Worm (Caenorhabditis elegans) whole organism, L4 larva: ENCODE data around the gene srxa-8.

Experiments
- F49E8.2 ChIP-seq: sonication (generic microtip); optimal IDR thresholded peaks from 2 replicates; lab custom pipeline; 2016; ENCODE audit warnings: missing compliant biosample characterization, mild to moderate bottlenecking, missing genetic modification characterization, borderline replicate concordance
- R02D3.7 ChIP-seq: fragments of 150-350 bp; sonication (generic microtip); optimal IDR thresholded peaks from 3 replicates; lab custom pipeline; 2014; ENCODE audit warnings: missing biosample characterization, missing genetic modification characterization
- T20F7.1 ChIP-seq: fragments of 200-800 bp; sonication (Bioruptor generic); optimal IDR thresholded peaks from 2 replicates; lab custom pipeline; 2018; ENCODE audit warnings: mild to moderate bottlenecking, missing genetic modification characterization, missing compliant biosample characterization
- T26A8.4 ChIP-seq: fragments of 200-800 bp; sonication (Bioruptor generic); IDR thresholded peaks from 2 replicates; pipeline ENCODE4 v1.3.6; 2022; ENCODE audit warnings: missing genetic modification characterization, missing compliant biosample characterization
- Y5F2A.4 ChIP-seq: fragments of 200-800 bp; sonication (Bioruptor generic); optimal IDR thresholded peaks from 2 replicates; lab custom pipeline; 2018; ENCODE audit warnings: mild to moderate bottlenecking, missing genetic modification characterization, missing compliant biosample characterization
- ZK337.2 ChIP-seq: fragments of 200-800 bp; sonication (Bioruptor generic); IDR thresholded peaks from 2 replicates; pipeline ENCODE4 v1.3.6; 2022; ENCODE audit warnings: missing genetic modification reagents, missing genetic modification characterization, missing compliant biosample characterization
- ZK546.5 ChIP-seq, 2 experiments: sonication (generic microtip); optimal IDR thresholded peaks; 2 replicates each; lab custom pipeline; 2017; ENCODE audit warnings: missing biosample characterization in 2 of 2, missing genetic modification characterization in 2 of 2
- aha-1 ChIP-seq: fragments of 150-350 bp; peaks from one replicate; lab custom pipeline; 2014; ENCODE audit warnings: missing biosample characterization, missing genetic modification characterization
- aly-2 ChIP-seq: sonication (generic microtip); optimal IDR thresholded peaks from 2 replicates; lab custom pipeline; 2018; ENCODE audit warnings: missing biosample characterization, missing genetic modification characterization
- arid-1 ChIP-seq: fragments of 200-800 bp; sonication (Bioruptor generic); conservative IDR thresholded peaks from 2 replicates; pipeline ENCODE4 v1.3.6; 2022; ENCODE audit warnings: missing genetic modification reagents, missing genetic modification characterization, missing compliant biosample characterization
- attf-4 ChIP-seq: sonication (generic microtip); optimal IDR thresholded peaks from 3 replicates; lab custom pipeline; 2017; ENCODE audit warnings: missing biosample characterization, missing genetic modification characterization
- ceh-20 ChIP-seq: fragments of 200-800 bp; sonication (Bioruptor generic); IDR thresholded peaks from 2 replicates; pipeline ENCODE4 v1.3.6; 2022; ENCODE audit warnings: missing genetic modification reagents, missing genetic modification characterization, missing compliant biosample characterization
- dmd-6 ChIP-seq: fragments of 200-800 bp; sonication (Bioruptor generic); IDR thresholded peaks from 2 replicates; pipeline ENCODE4 v1.3.6; 2022; ENCODE audit warnings: missing genetic modification reagents, missing genetic modification characterization, missing compliant biosample characterization
- dmd-8 ChIP-seq: fragments of 200-800 bp; sonication (Bioruptor generic); IDR thresholded peaks from 2 replicates; pipeline ENCODE4 v1.3.6; 2022; ENCODE audit warnings: missing genetic modification characterization, missing compliant biosample characterization
- dve-1 ChIP-seq: sonication (generic microtip); optimal IDR thresholded peaks from 2 replicates; lab custom pipeline; 2017; ENCODE audit warnings: antibody characterized with exemption, mild to moderate bottlenecking, missing genetic modification characterization, missing compliant biosample characterization; ENCODE audit not compliant: insufficient read depth
- gei-8 ChIP-seq: fragments of 200-800 bp; sonication (Bioruptor generic); optimal IDR thresholded peaks from 2 replicates; lab custom pipeline; 2018; ENCODE audit warnings: mild to moderate bottlenecking, missing genetic modification characterization, missing compliant biosample characterization
- hif-1 ChIP-seq, 2 experiments: sonication (generic microtip); optimal IDR thresholded peaks; 2 replicates each; lab custom pipeline; 2016 to 2017; ENCODE audit warnings: missing compliant biosample characterization in 2 of 2, missing genetic modification characterization in 2 of 2, missing genetic modification reagents in 2 of 2, missing genotype in 2 of 2, mild to moderate bottlenecking in 1 of 2
- hlh-11 ChIP-seq: fragments of 200-800 bp; sonication (Bioruptor generic); optimal IDR thresholded peaks from 2 replicates; lab custom pipeline; 2018; ENCODE audit warnings: mild to moderate bottlenecking, missing genetic modification characterization, missing compliant biosample characterization
- hlh-30 ChIP-seq: sonication (generic microtip); optimal IDR thresholded peaks from 2 replicates; lab custom pipeline; 2017; ENCODE audit warnings: antibody characterized with exemption, mild to moderate bottlenecking, missing genetic modification characterization, missing compliant biosample characterization; ENCODE audit not compliant: insufficient read depth
- lim-7 ChIP-seq: fragments of 200-800 bp; sonication (Bioruptor generic); IDR thresholded peaks from 2 replicates; pipeline ENCODE4 v1.3.6; 2022; ENCODE audit warnings: missing genetic modification characterization, missing compliant biosample characterization
- lin-39 ChIP-seq: fragments of 150-350 bp; optimal IDR thresholded peaks from 2 replicates; lab custom pipeline; 2014; ENCODE audit warnings: missing biosample characterization, missing genetic modification reagents, missing genetic modification characterization
- mdl-1 ChIP-seq, 2 experiments: fragments of 150-350 bp in 1 of 2; sonication (generic microtip) in 1 of 2; optimal IDR thresholded peaks; 2 replicates each; lab custom pipeline; 2014 to 2017; ENCODE audit warnings: missing biosample characterization in 2 of 2, missing genetic modification characterization in 2 of 2
- mes-2 ChIP-seq: sonication (generic microtip); optimal IDR thresholded peaks from 2 replicates; lab custom pipeline; 2016; ENCODE audit warnings: missing genotype, mild to moderate bottlenecking, missing genetic modification characterization, missing compliant biosample characterization; ENCODE audit not compliant: poor library complexity, severe bottlenecking
- mxl-3 ChIP-seq: fragments of 200-800 bp; sonication (Bioruptor generic); optimal IDR thresholded peaks from 2 replicates; lab custom pipeline; 2018; ENCODE audit warnings: mild to moderate bottlenecking, missing genetic modification characterization, missing compliant biosample characterization
- nhr-102 ChIP-seq: sonication (generic microtip); optimal IDR thresholded peaks from 2 replicates; lab custom pipeline; 2016; ENCODE audit warnings: mild to moderate bottlenecking, missing genetic modification characterization, moderate library complexity, missing compliant biosample characterization
- nhr-111 ChIP-seq: fragments of 200-800 bp; sonication (Bioruptor generic); optimal IDR thresholded peaks from 2 replicates; lab custom pipeline; 2018; ENCODE audit warnings: mild to moderate bottlenecking, missing genetic modification characterization, missing compliant biosample characterization
- nhr-25 ChIP-seq: sonication (generic microtip); optimal IDR thresholded peaks from 2 replicates; lab custom pipeline; 2017; ENCODE audit warnings: missing genetic modification characterization, mild to moderate bottlenecking, missing compliant biosample characterization, antibody characterized with exemption, moderate library complexity, borderline replicate concordance; ENCODE audit not compliant: insufficient read depth
- nhr-28 ChIP-seq: fragments of 150-350 bp; optimal IDR thresholded peaks from 2 replicates; lab custom pipeline; 2014; ENCODE audit warnings: missing biosample characterization, missing genetic modification characterization
- nhr-48 ChIP-seq: sonication (generic microtip); optimal IDR thresholded peaks from 2 replicates; lab custom pipeline; 2016; ENCODE audit warnings: mild to moderate bottlenecking, missing genetic modification characterization, missing compliant biosample characterization
- nhr-76 ChIP-seq: fragments of 150-350 bp; optimal IDR thresholded peaks from 2 replicates; lab custom pipeline; 2014; ENCODE audit warnings: missing biosample characterization, missing genetic modification characterization
- nhr-77 ChIP-seq: fragments of 150-350 bp; optimal IDR thresholded peaks from 2 replicates; lab custom pipeline; 2014; ENCODE audit warnings: missing biosample characterization, missing genetic modification characterization
- php-3 ChIP-seq: fragments of 200-800 bp; sonication (Bioruptor generic); IDR thresholded peaks from 2 replicates; pipeline ENCODE4 v1.3.6; 2022; ENCODE audit warnings: missing genetic modification reagents, missing genetic modification characterization, missing compliant biosample characterization
- pqm-1 ChIP-seq: sonication (generic microtip); optimal IDR thresholded peaks from 2 replicates; lab custom pipeline; 2017; ENCODE audit warnings: missing biosample characterization, missing genetic modification characterization
- rbr-2 ChIP-seq: sonication (generic microtip); optimal IDR thresholded peaks from 2 replicates; lab custom pipeline; 2016; ENCODE audit warnings: missing genotype, missing genetic modification characterization, missing compliant biosample characterization
- spr-3 ChIP-seq: fragments of 200-800 bp; sonication (Bioruptor generic); optimal IDR thresholded peaks from 2 replicates; lab custom pipeline; 2018; ENCODE audit warnings: mild to moderate bottlenecking, missing genetic modification characterization, missing compliant biosample characterization
- unc-39 ChIP-seq: sonication (generic microtip); optimal IDR thresholded peaks from 2 replicates; lab custom pipeline; 2017; ENCODE audit warnings: missing biosample characterization, missing genetic modification characterization
- unc-62 ChIP-seq, 3 experiments: fragments of 150-350 bp in 1 of 3; sonication (generic microtip); optimal IDR thresholded peaks in 2 of 3; peaks in 1 of 3; 1 replicate in 1 of 3; 2 replicates in 2 of 3; lab custom pipeline; 2014 to 2017; ENCODE audit warnings: missing biosample characterization in 3 of 3, missing genetic modification characterization in 3 of 3, missing genetic modification reagents in 3 of 3, missing genotype in 1 of 3
- zfp-2 ChIP-seq: sonication (generic microtip); optimal IDR thresholded peaks from 2 replicates; lab custom pipeline; 2016; ENCODE audit warnings: mild to moderate bottlenecking, missing genetic modification characterization, missing compliant biosample characterization
- zfp-3 ChIP-seq: fragments of 200-800 bp; sonication (Bioruptor generic); conservative IDR thresholded peaks from 2 replicates; pipeline ENCODE4 v1.3.6; 2022; ENCODE audit warnings: missing genetic modification reagents, missing genetic modification characterization, missing compliant biosample characterization

Gene srxa-8

DNA sequence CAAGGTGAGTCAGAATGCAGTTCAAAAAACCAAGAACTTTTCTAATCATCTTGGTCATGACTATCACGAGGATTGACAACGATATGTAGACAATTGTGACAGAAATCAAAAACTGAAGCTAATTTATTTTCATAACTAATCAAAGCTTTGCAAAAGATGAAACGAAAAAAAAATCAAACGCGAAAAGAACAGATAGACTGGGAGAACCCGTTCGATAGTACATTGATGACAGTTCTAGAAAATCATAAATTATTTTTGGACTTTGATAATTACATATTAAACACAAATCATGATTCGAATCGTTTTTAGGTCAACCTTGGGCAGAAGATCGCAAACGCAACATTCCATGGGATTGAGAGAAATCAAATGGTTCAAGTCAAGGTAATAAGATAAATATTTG, 16.4 kb upstream of the srxa-8 start:
- TF ChIP-seq hlh-30 (peak; percentile 67), mes-2 (tag; lab: Kevin White, UChicago) (no peak), zfp-3 (no peak), nhr-48 (tag; lab: Kevin White, UChicago) (peak; percentile 53), ZK337.2 (GFP tag; lab: Robert Waterston, UW) (no peak), mdl-1 (tag; optimal IDR thresholded peaks at IDR 0.05; lab: Kevin White, UChicago) (peak in 1 of 2 experiments; percentile 72), pqm-1 (tag; lab: Kevin White, UChicago) (no peak), nhr-28 (peak; percentile 76), dmd-8 (GFP tag; lab: Robert Waterston, UW) (no peak), mxl-3 (GFP tag; lab: Kevin White, UChicago) (no peak), nhr-25 (peak; percentile 72), unc-62 (GFP tag; optimal IDR thresholded peaks at IDR 0.05 in 1 of 2; lab: Kevin White, UChicago) (peak in 1 of 2 experiments; percentile 98), unc-62 (tag; optimal IDR thresholded peaks at IDR 0.05; lab: Kevin White, UChicago) (no peak), ceh-20 (GFP tag; lab: Robert Waterston, UW) (peak; percentile 58), attf-4 (tag; lab: Kevin White, UChicago) (no peak), hlh-11 (tag; lab: Kevin White, UChicago) (peak; percentile 33), aha-1 (tag; lab: Kevin White, UChicago) (no peak)

DNA sequence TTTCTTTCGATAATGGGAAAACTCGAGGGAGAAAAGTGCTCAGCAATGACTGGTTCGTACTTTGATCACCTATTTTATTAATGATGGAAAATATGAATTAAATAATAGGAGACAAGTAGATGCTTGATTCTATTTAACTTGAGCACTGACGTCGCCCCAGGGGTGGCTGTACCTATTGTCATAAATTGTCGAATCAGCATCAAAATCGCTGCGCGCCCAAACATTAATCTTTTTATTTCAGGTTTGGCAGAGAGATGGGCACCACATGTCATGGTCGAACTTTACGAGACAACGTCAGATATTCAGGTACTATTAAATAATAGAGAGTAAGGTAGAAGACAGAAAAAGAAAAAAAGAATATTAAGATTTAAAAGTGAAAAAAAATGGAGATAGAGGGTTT, 15.7 kb upstream of the srxa-8 start:
- TF ChIP-seq aly-2 (tag; lab: Kevin White, UChicago) = no peak
- peak; percentile 8; the same call in 1 of the 2 replicates for TF ChIP-seq ceh-20 (GFP tag; lab: Robert Waterston, UW)
- TF ChIP-seq R02D3.7 = no peak
- no peak for TF ChIP-seq rbr-2 (tag; lab: Kevin White, UChicago)
- TF ChIP-seq aha-1 (tag; lab: Kevin White, UChicago) = peak; percentile 96

ce11 chrX:13323697-13324096, 15.1 kb upstream of the srxa-8 start:
- TF ChIP-seq php-3 (peak; percentile 56; the same call in 1 of the 2 replicates), arid-1 (GFP tag; lab: Robert Waterston, UW) (no peak), nhr-76 (no peak), nhr-77 (tag; lab: Kevin White, UChicago) (no peak)

DNA sequence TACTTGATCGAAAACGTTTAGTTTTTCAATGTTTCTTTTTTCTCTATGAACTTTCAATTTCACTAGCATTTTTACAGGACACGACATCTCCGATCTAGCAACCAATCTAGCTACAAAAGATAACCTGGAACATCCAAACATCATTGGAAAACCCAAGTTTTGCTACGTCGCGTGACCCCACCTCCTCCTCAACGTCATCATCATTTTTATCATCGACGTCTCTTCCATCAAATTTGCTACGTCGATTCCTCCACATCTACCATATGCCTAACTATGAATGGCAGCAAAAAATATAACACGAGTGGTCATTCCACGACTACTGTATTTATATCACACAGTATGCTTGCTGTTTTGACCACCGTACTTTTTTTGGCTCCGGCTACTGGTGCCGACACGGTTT, 14.2 kb upstream of the srxa-8 start, which contains the start of gene F46G10.2:
Gene F46G10.2, plus strand, starts transcription at position 78 of the 400 bp plus-strand sequence.
- TF ChIP-seq lin-39 (no peak), T26A8.4 (GFP tag; lab: Robert Waterston, UW) (no peak), dmd-6 (0 out of 2 replicates have a peak, but pooled peaks have one; percentile 15), hlh-11 (tag; lab: Kevin White, UChicago) (peak; percentile 60), T20F7.1 (GFP tag; lab: Kevin White, UChicago) (no peak), nhr-25 (no peak), Y5F2A.4 (GFP tag; lab: Kevin White, UChicago) (no peak), ceh-20 (GFP tag; lab: Robert Waterston, UW) (no peak), zfp-2 (tag; lab: Kevin White, UChicago) (no peak), nhr-28 (peak; percentile 26), unc-39 (tag; lab: Kevin White, UChicago) (no peak), nhr-111 (GFP tag; lab: Kevin White, UChicago) (no peak), ZK546.5 (tag; optimal IDR thresholded peaks at IDR 0.05; lab: Kevin White, UChicago) (no peak), spr-3 (GFP tag; lab: Kevin White, UChicago) (no peak), hlh-30 (peak; percentile 32), nhr-102 (tag; lab: Kevin White, UChicago) (no peak), dve-1 (tag; lab: Kevin White, UChicago) (no peak), php-3 (no peak), F49E8.2 (tag; lab: Kevin White, UChicago) (no peak), lim-7 (GFP tag; lab: Robert Waterston, UW) (no peak), gei-8 (GFP tag; lab: Kevin White, UChicago) (no peak), hif-1 (tag; optimal IDR thresholded peaks at IDR 0.05; lab: Kevin White, UChicago) (no peak)
